Fruit fly (Drosophila melanogaster) whole organism, wandering third instar larva: ENCODE data around the gene PolZ2.

Experiments used
- Dfd ChIP-seq: fragments of >200 bp; optimal IDR thresholded peaks from 2 replicates; lab custom pipeline; 2017; ENCODE audit warnings: missing biosample characterization, missing genetic modification characterization
- Dif ChIP-seq: fragments of 200-275, 200-300 bp; sonication (Bioruptor generic); optimal IDR thresholded peaks from 2 replicates; lab custom pipeline; 2018; ENCODE audit warnings: missing biosample characterization, missing genetic modification characterization; ENCODE audit not compliant: partially characterized antibody
- Hr78 ChIP-seq: fragments of >200 bp; optimal IDR thresholded peaks from 2 replicates; lab custom pipeline; 2017; ENCODE audit warnings: missing biosample characterization, missing genetic modification characterization
- Hr83 ChIP-seq: fragments of 200-300 bp; sonication (Bioruptor generic); optimal IDR thresholded peaks from 2 replicates; lab custom pipeline; 2016; ENCODE audit warnings: missing biosample characterization, mild to moderate bottlenecking, missing genetic modification characterization, moderate library complexity; ENCODE audit not compliant: poor library complexity, severe bottlenecking
- OdsH ChIP-seq: fragments of 200-800 bp; sonication (Bioruptor generic); optimal IDR thresholded peaks from 2 replicates; lab custom pipeline; 2016; ENCODE audit warnings: missing biosample characterization, mild to moderate bottlenecking, missing genetic modification characterization
- Rel ChIP-seq, 2 experiments: fragments of 200-800 bp; sonication (Bioruptor generic) in 1 of 2; optimal IDR thresholded peaks; 2 replicates in 1 of 2; 3 replicates in 1 of 2; lab custom pipeline; 2016 to 2019; ENCODE audit warnings: mild to moderate bottlenecking in 2 of 2, missing biosample characterization in 2 of 2, missing genetic modification characterization in 2 of 2, moderate library complexity in 1 of 2
- ey ChIP-seq: fragments of 200-800 bp; sonication (Bioruptor generic); optimal IDR thresholded peaks from 2 replicates; lab custom pipeline; 2016; ENCODE audit warnings: missing biosample characterization, missing genetic modification characterization
- foxo ChIP-seq, 2 experiments: fragments of 200-800 bp; sonication (Bioruptor generic); optimal IDR thresholded peaks; 2 replicates in 1 of 2; 3 replicates in 1 of 2; lab custom pipeline; 2016 to 2017; ENCODE audit warnings: missing biosample characterization in 2 of 2, missing genetic modification characterization in 2 of 2
- fru ChIP-seq: fragments of 200-800 bp; sonication (Bioruptor generic); optimal IDR thresholded peaks from 3 replicates; lab custom pipeline; 2016; ENCODE audit warnings: missing biosample characterization, mild to moderate bottlenecking, missing genetic modification characterization
- lola ChIP-seq: fragments of >200 bp; optimal IDR thresholded peaks from 2 replicates; lab custom pipeline; 2017; ENCODE audit warnings: missing biosample characterization, missing genetic modification characterization
- psq ChIP-seq: fragments of 200-800 bp; sonication (Bioruptor generic); optimal IDR thresholded peaks from 3 replicates; lab custom pipeline; 2017; ENCODE audit warnings: missing biosample characterization, mild to moderate bottlenecking, missing genetic modification characterization, moderate library complexity
- usp ChIP-seq: fragments of >200 bp; optimal IDR thresholded peaks from 2 replicates; lab custom pipeline; 2017; ENCODE audit warnings: missing biosample characterization, missing genetic modification characterization

DNA sequence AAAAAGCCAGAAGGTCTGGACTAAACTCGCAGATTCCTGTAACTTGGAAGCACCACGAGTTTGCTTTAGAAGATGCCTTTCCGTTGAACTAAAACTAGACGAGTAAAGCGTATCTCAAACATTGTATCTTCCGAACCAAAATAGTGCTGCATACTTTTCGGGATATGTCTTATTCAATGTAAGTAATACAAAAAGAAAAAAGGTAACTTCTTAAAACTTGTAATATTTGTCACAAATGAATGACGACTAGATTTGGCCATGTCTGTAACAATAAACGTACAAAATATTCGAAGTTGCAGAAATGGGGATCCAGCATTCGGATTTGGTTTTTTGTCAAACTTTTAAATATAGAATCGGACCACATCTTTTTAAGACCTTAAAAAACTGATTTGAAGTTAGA is 6.2 kb downstream of the PolZ2 start:
- TF ChIP-seq lola (GFP tag; lab: Kevin White, UChicago) (no peak), Dfd (GFP tag; lab: Kevin White, UChicago) (no peak), psq (GFP tag; lab: Kevin White, UChicago) (no peak), OdsH (GFP tag; lab: Kevin White, UChicago) (no peak), foxo (GFP tag; optimal IDR thresholded peaks at IDR 0.05; lab: Kevin White, UChicago) (no peak), usp (no peak), ey (no peak), Hr78 (GFP tag; lab: Kevin White, UChicago) (no peak), fru (GFP tag; lab: Kevin White, UChicago) (no peak), Dif (no peak), Rel (GFP tag; optimal IDR thresholded peaks at IDR 0.05; lab: Kevin White, UChicago) (no peak), Rel (tag; optimal IDR thresholded peaks at IDR 0.05; lab: Kevin White, UChicago) (no peak), Hr83 (GFP tag; lab: Kevin White, UChicago) (no peak)
